Worm (Caenorhabditis elegans): ENCODE measurements around the gene sna-3.

- no peak for TF ChIP-seq pes-1 (GFP tag; IDR thresholded peaks at IDR 0.05)
- TF ChIP-seq ama-1 (optimal IDR thresholded peaks at IDR 0.05), result no peak
- TF ChIP-seq tbx-37 (GFP tag; conservative IDR thresholded peaks at IDR 0.05), result no peak
- no peak for TF ChIP-seq tra-4 (tag; optimal IDR thresholded peaks at IDR 0.05)
- TF ChIP-seq hmbx-1 (tag; optimal IDR thresholded peaks at IDR 0.05), result no peak
- no peak for TF ChIP-seq ceh-36 (tag; optimal IDR thresholded peaks at IDR 0.05)
- peak; percentile 10 for TF ChIP-seq F13C5.2 (tag; optimal IDR thresholded peaks at IDR 0.05)
- no peak for TF ChIP-seq scrt-1 (GFP tag; IDR thresholded peaks at IDR 0.05)
These were observed at the start of gene sna-3, which contains the start of gene rps-3 for ce11 chrIII:6206161-6206853.
